Fruit fly (Drosophila melanogaster) whole organism, prepupa: ENCODE results near the gene CG13375.

Experiments used
- CG10631 ChIP-seq: fragments of 200-800 bp; sonication (Bioruptor generic); optimal IDR thresholded peaks from 2 replicates; lab custom pipeline; 2016; ENCODE audit warnings: missing biosample characterization, missing genetic modification characterization
- CG10669 ChIP-seq: fragments of 200-800 bp; sonication (Bioruptor generic); optimal IDR thresholded peaks from 3 replicates; lab custom pipeline; 2018; ENCODE audit warnings: missing biosample characterization, mild to moderate bottlenecking, missing genetic modification characterization, moderate library complexity
- CG11294 ChIP-seq: fragments of 200-800 bp; sonication (Bioruptor generic); IDR thresholded peaks from 2 replicates; pipeline ENCODE4 v1.3.6; 2022; ENCODE audit warnings: missing biosample characterization, missing genetic modification characterization
- CG15336 ChIP-seq: fragments of 200-800 bp; sonication (Bioruptor generic); IDR thresholded peaks from 2 replicates; pipeline ENCODE4 v1.3.6; 2022; ENCODE audit warnings: missing biosample characterization, missing genetic modification characterization
- CG1621 ChIP-seq: fragments of 200-800 bp; sonication (Bioruptor generic); optimal IDR thresholded peaks from 3 replicates; lab custom pipeline; 2018; ENCODE audit warnings: missing biosample characterization, mild to moderate bottlenecking, missing genetic modification characterization
- CG16779 ChIP-seq: fragments of 200-800 bp; sonication (Bioruptor generic); optimal IDR thresholded peaks from 3 replicates; lab custom pipeline; 2017; ENCODE audit warnings: missing biosample characterization, mild to moderate bottlenecking, missing genetic modification characterization
- CG3032 ChIP-seq: fragments of 200-800 bp; optimal IDR thresholded peaks from 2 replicates; lab custom pipeline; 2019; ENCODE audit warnings: missing biosample characterization, mild to moderate bottlenecking, missing genetic modification characterization, moderate library complexity
- CG31627 ChIP-seq: fragments of 200-800 bp; sonication (Bioruptor generic); optimal IDR thresholded peaks from 3 replicates; lab custom pipeline; 2016; ENCODE audit warnings: missing biosample characterization, missing genetic modification characterization
- CG32006 ChIP-seq: fragments of 200-800 bp; sonication (Bioruptor generic); optimal IDR thresholded peaks from 3 replicates; lab custom pipeline; 2017; ENCODE audit warnings: missing biosample characterization, mild to moderate bottlenecking, missing genetic modification characterization
- CG34406 ChIP-seq: fragments of 200-800 bp; sonication (Bioruptor generic); optimal IDR thresholded peaks from 3 replicates; lab custom pipeline; 2016; ENCODE audit warnings: missing biosample characterization, missing genetic modification characterization
- CG3919 ChIP-seq: fragments of 200-800 bp; sonication (Bioruptor generic); optimal IDR thresholded peaks from 3 replicates; lab custom pipeline; 2016; ENCODE audit warnings: missing biosample characterization, missing genetic modification characterization
- CG6163 ChIP-seq: fragments of 200-800 bp; sonication (Bioruptor generic); IDR thresholded peaks from 3 replicates; pipeline ENCODE4 v1.3.6; 2022; ENCODE audit warnings: missing biosample characterization, missing genetic modification characterization
- CG6276 ChIP-seq: fragments of 200-800 bp; sonication (Bioruptor generic); optimal IDR thresholded peaks from 2 replicates; lab custom pipeline; 2017; ENCODE audit warnings: missing biosample characterization, mild to moderate bottlenecking, missing genetic modification characterization
- CG6792 ChIP-seq: fragments of 200-800 bp; sonication (Bioruptor generic); optimal IDR thresholded peaks from 3 replicates; lab custom pipeline; 2016; ENCODE audit warnings: missing biosample characterization, missing genetic modification characterization
- CG6808 ChIP-seq: fragments of 200-800 bp; sonication (Bioruptor generic); optimal IDR thresholded peaks from 3 replicates; lab custom pipeline; 2017; ENCODE audit warnings: missing biosample characterization, missing genetic modification characterization, mild to moderate bottlenecking, moderate library complexity, missing genetic modification reagents
- CG6854 ChIP-seq: fragments of 200-800 bp; sonication (Bioruptor generic); optimal IDR thresholded peaks from 2 replicates; lab custom pipeline; 2017; ENCODE audit warnings: missing biosample characterization, mild to moderate bottlenecking, missing genetic modification characterization
- CG7368 ChIP-seq: fragments of 200-800 bp; sonication (Bioruptor generic); optimal IDR thresholded peaks from 3 replicates; lab custom pipeline; 2016; ENCODE audit warnings: missing biosample characterization, missing genetic modification characterization
- CG8319 ChIP-seq: fragments of 200-800 bp; sonication (Bioruptor generic); optimal IDR thresholded peaks from 3 replicates; lab custom pipeline; 2016; ENCODE audit warnings: missing biosample characterization, missing genetic modification characterization
- CG8632 ChIP-seq: fragments of 200-800 bp; sonication (Bioruptor generic); optimal IDR thresholded peaks from 3 replicates; lab custom pipeline; 2016; ENCODE audit warnings: missing biosample characterization, missing genetic modification characterization
- CG9139 ChIP-seq: fragments of 200-800 bp; sonication (Bioruptor generic); optimal IDR thresholded peaks from 3 replicates; lab custom pipeline; 2017; ENCODE audit warnings: missing biosample characterization, mild to moderate bottlenecking, missing genetic modification characterization
- Eip75B ChIP-seq: fragments of 200-800 bp; sonication (Bioruptor generic); optimal IDR thresholded peaks from 3 replicates; lab custom pipeline; 2016; ENCODE audit warnings: missing biosample characterization, missing genetic modification characterization
- Eip78C ChIP-seq: fragments of 200-800 bp; sonication (Bioruptor generic); peaks from one replicate; lab custom pipeline; 2016; ENCODE audit warnings: missing biosample characterization, missing genetic modification characterization
- Eip93F ChIP-seq: fragments of 200-800 bp; sonication (Bioruptor generic); optimal IDR thresholded peaks from 2 replicates; lab custom pipeline; 2016; ENCODE audit warnings: missing biosample characterization, mild to moderate bottlenecking, missing genetic modification characterization
- Ets21C ChIP-seq: fragments of 200-800 bp; sonication (Bioruptor generic); optimal IDR thresholded peaks from 3 replicates; lab custom pipeline; 2016; ENCODE audit warnings: missing biosample characterization, missing genetic modification characterization
- Ets96B ChIP-seq: fragments of 200-800 bp; optimal IDR thresholded peaks from 2 replicates; lab custom pipeline; 2019; ENCODE audit warnings: missing biosample characterization, mild to moderate bottlenecking, missing genetic modification characterization, moderate library complexity
- Gug ChIP-seq: fragments of 200-800 bp; sonication (Bioruptor generic); IDR thresholded peaks from 2 replicates; pipeline ENCODE4 v1.3.6; 2022; ENCODE audit warnings: missing biosample characterization, missing genetic modification characterization
- Hr38 ChIP-seq: sonication (Bioruptor generic); optimal IDR thresholded peaks from 2 replicates; lab custom pipeline; 2016; ENCODE audit warnings: missing biosample characterization, missing genetic modification characterization
- Hr39 ChIP-seq: fragments of 200-800 bp; sonication (Bioruptor generic); optimal IDR thresholded peaks from 2 replicates; lab custom pipeline; 2016; ENCODE audit warnings: missing biosample characterization, missing genetic modification characterization
- Met ChIP-seq: fragments of 200-800 bp; sonication (Bioruptor generic); optimal IDR thresholded peaks from 3 replicates; lab custom pipeline; 2016; ENCODE audit warnings: missing biosample characterization, missing genetic modification characterization
- OdsH ChIP-seq: fragments of 200-800 bp; sonication (Bioruptor generic); optimal IDR thresholded peaks from 3 replicates; lab custom pipeline; 2016; ENCODE audit warnings: missing biosample characterization, missing genetic modification characterization
- Smox ChIP-seq: fragments of 200-800 bp; sonication (Bioruptor generic); optimal IDR thresholded peaks from 3 replicates; lab custom pipeline; 2016; ENCODE audit warnings: missing biosample characterization, missing genetic modification characterization
- Sox102F ChIP-seq: fragments of 200-800 bp; sonication (Bioruptor generic); optimal IDR thresholded peaks from 2 replicates; lab custom pipeline; 2016; ENCODE audit warnings: missing biosample characterization, mild to moderate bottlenecking, missing genetic modification characterization
- Sox14 ChIP-seq: fragments of 200-800 bp; sonication (Bioruptor generic); optimal IDR thresholded peaks from 3 replicates; lab custom pipeline; 2016; ENCODE audit warnings: missing biosample characterization, missing genetic modification characterization
- Sox15 ChIP-seq: fragments of 200-800 bp; sonication (Bioruptor generic); optimal IDR thresholded peaks from 3 replicates; lab custom pipeline; 2016; ENCODE audit warnings: missing biosample characterization, missing genetic modification characterization
- achi ChIP-seq: fragments of 200-800 bp; sonication (Bioruptor generic); optimal IDR thresholded peaks from 3 replicates; lab custom pipeline; 2016; ENCODE audit warnings: missing biosample characterization, missing genetic modification characterization
- acj6 ChIP-seq: fragments of 200-800 bp; sonication (Bioruptor generic); optimal IDR thresholded peaks from 3 replicates; lab custom pipeline; 2016; ENCODE audit warnings: missing biosample characterization, missing genetic modification characterization
- cyc ChIP-seq: fragments of 200-800 bp; sonication (Bioruptor generic); optimal IDR thresholded peaks from 3 replicates; lab custom pipeline; 2016; ENCODE audit warnings: missing biosample characterization, missing genetic modification characterization
- dac ChIP-seq: fragments of 200-800 bp; sonication (Bioruptor generic); optimal IDR thresholded peaks from 2 replicates; lab custom pipeline; 2017; ENCODE audit warnings: missing biosample characterization, mild to moderate bottlenecking, missing genetic modification characterization
- dsx ChIP-seq: fragments of 200-800 bp; optimal IDR thresholded peaks from 3 replicates; lab custom pipeline; 2019; ENCODE audit warnings: missing biosample characterization, mild to moderate bottlenecking, missing genetic modification characterization, moderate library complexity; ENCODE audit not compliant: poor library complexity, severe bottlenecking
- eg ChIP-seq: fragments of 200-800 bp; sonication (Bioruptor generic); IDR thresholded peaks from 3 replicates; pipeline ENCODE4 v1.3.6; 2022; ENCODE audit warnings: missing biosample characterization, missing genetic modification characterization
- esn ChIP-seq: fragments of 200-800 bp; sonication (Bioruptor generic); optimal IDR thresholded peaks from 2 replicates; lab custom pipeline; 2016; ENCODE audit warnings: missing biosample characterization, mild to moderate bottlenecking, missing genetic modification characterization, moderate library complexity
- fd59A ChIP-seq: fragments of 200-800 bp; sonication (Bioruptor generic); optimal IDR thresholded peaks from 2 replicates; lab custom pipeline; 2017; ENCODE audit warnings: missing biosample characterization, mild to moderate bottlenecking, missing genetic modification characterization, missing genetic modification reagents
- fd85E ChIP-seq: fragments of 200-800 bp; sonication (Bioruptor generic); optimal IDR thresholded peaks from 3 replicates; lab custom pipeline; 2016; ENCODE audit warnings: missing biosample characterization, missing genetic modification characterization
- fkh ChIP-seq: fragments of 200-800 bp; sonication (Bioruptor generic); optimal IDR thresholded peaks from 3 replicates; lab custom pipeline; 2017; ENCODE audit warnings: missing biosample characterization, mild to moderate bottlenecking, missing genetic modification characterization, moderate library complexity
- lz ChIP-seq: fragments of 200-800 bp; sonication (Bioruptor generic); optimal IDR thresholded peaks from 3 replicates; lab custom pipeline; 2016; ENCODE audit warnings: missing biosample characterization, missing genetic modification characterization
- net ChIP-seq: fragments of 200-800 bp; sonication (Bioruptor generic); optimal IDR thresholded peaks from 3 replicates; lab custom pipeline; 2016; ENCODE audit warnings: missing biosample characterization, missing genetic modification characterization
- salr ChIP-seq, 2 experiments: fragments of 200-800 bp; sonication (Bioruptor generic); optimal IDR thresholded peaks; 3 replicates each; lab custom pipeline; 2016 to 2018; ENCODE audit warnings: missing biosample characterization in 2 of 2, missing genetic modification characterization in 2 of 2, mild to moderate bottlenecking in 1 of 2
- spab ChIP-seq: fragments of 200-800 bp; sonication (Bioruptor generic); optimal IDR thresholded peaks from 2 replicates; lab custom pipeline; 2017; ENCODE audit warnings: missing biosample characterization, mild to moderate bottlenecking, missing genetic modification characterization, missing genetic modification reagents
- svp ChIP-seq: fragments of 200-800 bp; sonication (Bioruptor generic); peaks from one replicate; lab custom pipeline; 2016; ENCODE audit warnings: missing biosample characterization, missing genetic modification characterization
- topi ChIP-seq: fragments of 200-800 bp; sonication (Bioruptor generic); optimal IDR thresholded peaks from 3 replicates; lab custom pipeline; 2016; ENCODE audit warnings: missing biosample characterization, missing genetic modification characterization

CG13375 gene

dm6 chrX:265692-266091 lies 29.1 kb downstream of the CG13375 start:
- no peak for TF ChIP-seq CG34406 (GFP tag; lab: Kevin White, UChicago)
- TF ChIP-seq Eip78C (GFP tag; lab: Kevin White, UChicago) = peak; percentile 39

DNA sequence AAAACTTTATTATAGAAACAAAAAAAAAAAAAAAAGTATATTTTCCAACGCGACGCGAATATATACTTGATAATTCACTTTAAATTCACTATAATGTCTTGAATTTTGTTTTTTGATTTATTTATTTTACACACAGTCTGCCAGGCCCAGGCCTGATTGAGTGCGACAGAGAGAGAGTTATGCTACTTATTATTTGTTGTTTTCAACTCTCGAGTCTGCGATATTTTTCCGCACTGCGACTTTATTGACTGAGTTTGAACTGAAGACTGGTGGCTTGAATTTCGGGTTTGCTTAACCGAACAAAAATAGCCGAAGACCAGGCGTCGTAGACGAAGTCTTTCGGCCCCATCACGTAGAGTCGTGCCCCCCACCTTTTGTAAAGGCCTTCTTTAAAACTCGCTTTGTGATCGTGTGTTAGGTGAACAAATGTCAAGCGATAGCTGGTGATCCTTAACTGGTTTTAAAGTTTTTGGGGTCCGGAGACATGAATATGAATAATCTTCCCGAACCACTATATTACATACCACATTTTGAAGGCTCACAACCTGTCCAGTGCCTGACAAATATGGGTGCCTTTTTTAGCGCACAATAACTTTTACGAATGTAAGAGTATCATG lies 30.9 kb downstream of the CG13375 start, which contains the start of gene CG13377:
CG13377 (minus strand) TSS at position 272 of the 617 bp plus-strand sequence.
- peak; percentile 51 for TF ChIP-seq achi (GFP tag; lab: Kevin White, UChicago)
- TF ChIP-seq CG11294 (GFP tag; lab: Robert Waterston, UW) = no peak
- no peak for TF ChIP-seq Eip93F
- no peak for TF ChIP-seq fd59A
- peak; percentile 12 for TF ChIP-seq CG8632 (GFP tag; lab: Kevin White, UChicago)
- TF ChIP-seq fkh (GFP tag; lab: Kevin White, UChicago) = no peak
- TF ChIP-seq CG3919 (GFP tag; lab: Kevin White, UChicago) = peak; percentile 20
- peak; percentile 25 for TF ChIP-seq CG3032
- TF ChIP-seq lz (GFP tag; lab: Kevin White, UChicago) = peak; percentile 45
- TF ChIP-seq CG6792 (GFP tag; lab: Kevin White, UChicago) = no peak
- TF ChIP-seq CG32006 (GFP tag; lab: Kevin White, UChicago) = peak; percentile 21
- 0 out of 2 replicates have a peak, but pooled peaks have one; percentile 40 for TF ChIP-seq Gug (GFP tag; lab: Robert Waterston, UW)
- peak; percentile 48 for TF ChIP-seq Sox102F (GFP tag; lab: Kevin White, UChicago)
- peak; percentile 30 for TF ChIP-seq OdsH (GFP tag; lab: Kevin White, UChicago)
- TF ChIP-seq Smox (GFP tag; lab: Kevin White, UChicago) = peak; percentile 37
- TF ChIP-seq CG16779 (tag; lab: Kevin White, UChicago) = no peak
- TF ChIP-seq esn (GFP tag; lab: Kevin White, UChicago) = peak; percentile 58
- no peak for TF ChIP-seq spab (GFP tag; lab: Kevin White, UChicago)
- no peak for TF ChIP-seq CG9139
- TF ChIP-seq CG6854 (GFP tag; lab: Kevin White, UChicago) = no peak
- TF ChIP-seq CG6808 (GFP tag; lab: Kevin White, UChicago) = peak; percentile 19
- peak; percentile 44; the same call in 2 of the 3 replicates for TF ChIP-seq CG6163 (GFP tag; lab: Robert Waterston, UW)
- TF ChIP-seq Eip75B (GFP tag; lab: Kevin White, UChicago) = peak; percentile 27
- peak; percentile 20 for TF ChIP-seq Sox14 (GFP tag; lab: Kevin White, UChicago)
- no peak for TF ChIP-seq Sox15
- TF ChIP-seq Ets21C (GFP tag; lab: Kevin White, UChicago) = no peak
- TF ChIP-seq dsx (GFP tag; lab: Kevin White, UChicago) = peak; percentile 11
- TF ChIP-seq CG8319 (GFP tag; lab: Kevin White, UChicago) = no peak
- no peak for TF ChIP-seq CG1621
- peak; percentile 58 for TF ChIP-seq Met
- peak; percentile 24 for TF ChIP-seq Ets96B (tag; lab: Kevin White, UChicago)
- TF ChIP-seq CG15336 = peak; percentile 37
- peak; percentile 12 for TF ChIP-seq Hr39 (GFP tag; lab: Kevin White, UChicago)
- TF ChIP-seq topi (GFP tag; lab: Kevin White, UChicago) = peak; percentile 52
- TF ChIP-seq fd85E = peak; percentile 26
- no peak for TF ChIP-seq CG10669 (GFP tag; lab: Kevin White, UChicago)
- no peak for TF ChIP-seq Hr38 (GFP tag; lab: Kevin White, UChicago)
- peak; percentile 73 for TF ChIP-seq svp (GFP tag; lab: Kevin White, UChicago)
- peak; percentile 21 for TF ChIP-seq CG10631 (GFP tag; lab: Kevin White, UChicago)
- TF ChIP-seq CG6276 (GFP tag; lab: Kevin White, UChicago) = no peak
- TF ChIP-seq acj6 (GFP tag; lab: Kevin White, UChicago) = peak; percentile 13
- TF ChIP-seq net (GFP tag; lab: Kevin White, UChicago) = peak; percentile 23
- peak; percentile 64; the same call in 2 of the 3 replicates for TF ChIP-seq eg
- no peak for TF ChIP-seq salr (GFP tag; optimal IDR thresholded peaks at IDR 0.05; lab: Kevin White, UChicago)
- TF ChIP-seq CG7368 (GFP tag; lab: Kevin White, UChicago) = no peak
- peak; percentile 23 for TF ChIP-seq CG31627 (GFP tag; lab: Kevin White, UChicago)
- TF ChIP-seq cyc = peak; percentile 29
- TF ChIP-seq dac = no peak
- TF ChIP-seq CG34406 (GFP tag; lab: Kevin White, UChicago) = no peak
